Fruit fly (Drosophila melanogaster) whole organism, prepupa: Measurements from ENCODE around the gene CG14153.
A peak's percentile ranks its signal among the peaks of the same experiment; 100 is the strongest.

Source experiments
- CG10669 ChIP-seq: fragments of 200-800 bp; sonication (Bioruptor generic); optimal IDR thresholded peaks from 3 replicates; lab custom pipeline; 2018; ENCODE audit warnings: missing biosample characterization, mild to moderate bottlenecking, missing genetic modification characterization, moderate library complexity
- CG11294 ChIP-seq: fragments of 200-800 bp; sonication (Bioruptor generic); IDR thresholded peaks from 2 replicates; pipeline ENCODE4 v1.3.6; 2022; ENCODE audit warnings: missing biosample characterization, missing genetic modification characterization
- CG1621 ChIP-seq: fragments of 200-800 bp; sonication (Bioruptor generic); optimal IDR thresholded peaks from 3 replicates; lab custom pipeline; 2018; ENCODE audit warnings: missing biosample characterization, mild to moderate bottlenecking, missing genetic modification characterization
- CG16779 ChIP-seq: fragments of 200-800 bp; sonication (Bioruptor generic); optimal IDR thresholded peaks from 3 replicates; lab custom pipeline; 2017; ENCODE audit warnings: missing biosample characterization, mild to moderate bottlenecking, missing genetic modification characterization
- CG31627 ChIP-seq: fragments of 200-800 bp; sonication (Bioruptor generic); optimal IDR thresholded peaks from 3 replicates; lab custom pipeline; 2016; ENCODE audit warnings: missing biosample characterization, missing genetic modification characterization
- CG3919 ChIP-seq: fragments of 200-800 bp; sonication (Bioruptor generic); optimal IDR thresholded peaks from 3 replicates; lab custom pipeline; 2016; ENCODE audit warnings: missing biosample characterization, missing genetic modification characterization
- CG8319 ChIP-seq: fragments of 200-800 bp; sonication (Bioruptor generic); optimal IDR thresholded peaks from 3 replicates; lab custom pipeline; 2016; ENCODE audit warnings: missing biosample characterization, missing genetic modification characterization
- Eip78C ChIP-seq: fragments of 200-800 bp; sonication (Bioruptor generic); peaks from one replicate; lab custom pipeline; 2016; ENCODE audit warnings: missing biosample characterization, missing genetic modification characterization
- Hr39 ChIP-seq: fragments of 200-800 bp; sonication (Bioruptor generic); optimal IDR thresholded peaks from 2 replicates; lab custom pipeline; 2016; ENCODE audit warnings: missing biosample characterization, missing genetic modification characterization
- Sox15 ChIP-seq: fragments of 200-800 bp; sonication (Bioruptor generic); optimal IDR thresholded peaks from 3 replicates; lab custom pipeline; 2016; ENCODE audit warnings: missing biosample characterization, missing genetic modification characterization
- cyc ChIP-seq: fragments of 200-800 bp; sonication (Bioruptor generic); optimal IDR thresholded peaks from 3 replicates; lab custom pipeline; 2016; ENCODE audit warnings: missing biosample characterization, missing genetic modification characterization
- esn ChIP-seq: fragments of 200-800 bp; sonication (Bioruptor generic); optimal IDR thresholded peaks from 2 replicates; lab custom pipeline; 2016; ENCODE audit warnings: missing biosample characterization, mild to moderate bottlenecking, missing genetic modification characterization, moderate library complexity
- fd59A ChIP-seq: fragments of 200-800 bp; sonication (Bioruptor generic); optimal IDR thresholded peaks from 2 replicates; lab custom pipeline; 2017; ENCODE audit warnings: missing biosample characterization, mild to moderate bottlenecking, missing genetic modification characterization, missing genetic modification reagents
- fkh ChIP-seq: fragments of 200-800 bp; sonication (Bioruptor generic); optimal IDR thresholded peaks from 3 replicates; lab custom pipeline; 2017; ENCODE audit warnings: missing biosample characterization, mild to moderate bottlenecking, missing genetic modification characterization, moderate library complexity
- pdm3 ChIP-seq: fragments of 200-800 bp; sonication (Bioruptor generic); optimal IDR thresholded peaks from 3 replicates; lab custom pipeline; 2016; ENCODE audit warnings: missing biosample characterization, missing genetic modification characterization
- ss ChIP-seq, 2 experiments: fragments of 200-800 bp; sonication (Bioruptor generic); optimal IDR thresholded peaks; 2 replicates in 1 of 2; 3 replicates in 1 of 2; lab custom pipeline; 2017 to 2018; ENCODE audit warnings: mild to moderate bottlenecking in 2 of 2, missing biosample characterization in 2 of 2, missing genetic modification characterization in 2 of 2, moderate library complexity in 1 of 2
- svp ChIP-seq: fragments of 200-800 bp; sonication (Bioruptor generic); peaks from one replicate; lab custom pipeline; 2016; ENCODE audit warnings: missing biosample characterization, missing genetic modification characterization
- topi ChIP-seq: fragments of 200-800 bp; sonication (Bioruptor generic); optimal IDR thresholded peaks from 3 replicates; lab custom pipeline; 2016; ENCODE audit warnings: missing biosample characterization, missing genetic modification characterization
- vri ChIP-seq: fragments of 200-800 bp; sonication (Bioruptor generic); optimal IDR thresholded peaks from 3 replicates; lab custom pipeline; 2016; ENCODE audit warnings: missing biosample characterization, mild to moderate bottlenecking, missing genetic modification characterization

The CG14153 gene

dm6 chr3L:10690904-10691408, 47.6 kb downstream of the CG14153 start, which contains the start of gene CG11811 (continued):
- no peak for TF ChIP-seq CG8319 (GFP tag; lab: Kevin White, UChicago)
- peak; percentile 13 for TF ChIP-seq fkh (GFP tag; lab: Kevin White, UChicago)
- no peak for TF ChIP-seq svp (GFP tag; lab: Kevin White, UChicago)
- no peak for TF ChIP-seq CG16779
- no peak for TF ChIP-seq CG1621 (tag; lab: Kevin White, UChicago)
- no peak for TF ChIP-seq pdm3
- no peak for TF ChIP-seq ss (GFP tag; optimal IDR thresholded peaks at IDR 0.05; lab: Kevin White, UChicago)

dm6 chr3L:10692459-10693217, 49.3 kb downstream of the CG14153 start, which contains the start of gene CG33493:
CG33493 (minus strand) TSS chr3L:10693167.
- TF ChIP-seq svp (GFP tag; lab: Kevin White, UChicago) (peak; percentile 92), CG16779 (no peak), fd59A (GFP tag; lab: Kevin White, UChicago) (no peak), vri (GFP tag; lab: Kevin White, UChicago) (no peak), CG10669 (GFP tag; lab: Kevin White, UChicago) (no peak)

- TF ChIP-seq svp (GFP tag; lab: Kevin White, UChicago) (peak; percentile 19), topi (peak; percentile 42), cyc (GFP tag; lab: Kevin White, UChicago) (peak; percentile 46), Eip78C (GFP tag; lab: Kevin White, UChicago) (peak; percentile 45), esn (GFP tag; lab: Kevin White, UChicago) (peak; percentile 33), Sox15 (GFP tag; lab: Kevin White, UChicago) (no peak), CG31627 (GFP tag; lab: Kevin White, UChicago) (peak; percentile 7), vri (GFP tag; lab: Kevin White, UChicago) (peak; percentile 84), CG11294 (GFP tag; lab: Robert Waterston, UW) (no peak), Hr39 (GFP tag; lab: Kevin White, UChicago) (no peak), CG3919 (GFP tag; lab: Kevin White, UChicago) (peak; percentile 64)
Measured at dm6 chr3L:10693709-10694403, 50.5 kb downstream of the CG14153 start, which contains the start of gene ND-13B. ND-13B (minus strand) TSS chr3L:10694108.
